Fruit fly (Drosophila melanogaster) whole organism, embryonic: Measurements from ENCODE around the gene Cp18.

Source experiments
- Adf1 ChIP-seq: fragments of 200-800 bp; sonication (Bioruptor generic); IDR thresholded peaks from 2 replicates; pipeline ENCODE4 v1.3.6; 2022; ENCODE audit warnings: missing biosample characterization, missing genetic modification characterization
- Aef1 ChIP-seq: fragments of 200-800 bp; sonication (Bioruptor generic); IDR thresholded peaks from 3 replicates; pipeline ENCODE4 v1.3.6; 2022; ENCODE audit warnings: missing biosample characterization, missing genetic modification characterization
- CG10209 ChIP-seq: fragments of 200-800 bp; sonication (Bioruptor generic); optimal IDR thresholded peaks from 3 replicates; lab custom pipeline; 2017; ENCODE audit warnings: missing biosample characterization, mild to moderate bottlenecking, missing genetic modification characterization, missing genetic modification reagents
- CG11456 ChIP-seq: fragments of 200-800 bp; sonication (Bioruptor generic); IDR thresholded peaks from 3 replicates; pipeline ENCODE4 v1.3.6; 2022; ENCODE audit warnings: missing biosample characterization, missing genetic modification characterization
- CG11560 ChIP-seq: fragments of 200-800 bp; sonication (Bioruptor generic); IDR thresholded peaks from 3 replicates; pipeline ENCODE4 v1.3.6; 2022; ENCODE audit warnings: missing biosample characterization, missing genetic modification characterization
- CG12219 ChIP-seq: fragments of 200-800 bp; sonication (Bioruptor generic); optimal IDR thresholded peaks from 3 replicates; lab custom pipeline; 2018; ENCODE audit warnings: missing biosample characterization, mild to moderate bottlenecking, missing genetic modification characterization
- CG12769 ChIP-seq: fragments of 200-800 bp; sonication (Bioruptor generic); optimal IDR thresholded peaks from 2 replicates; lab custom pipeline; 2019; ENCODE audit warnings: missing biosample characterization, mild to moderate bottlenecking, missing genetic modification characterization, moderate library complexity
- CG15479 ChIP-seq: fragments of 200-800 bp; sonication (Bioruptor generic); optimal IDR thresholded peaks from 3 replicates; lab custom pipeline; 2019; ENCODE audit warnings: missing biosample characterization, mild to moderate bottlenecking, missing genetic modification characterization, moderate library complexity
- CG17361 ChIP-seq: fragments of 200-800 bp; sonication (Bioruptor generic); IDR thresholded peaks from 3 replicates; pipeline ENCODE4 v1.3.6; 2022; ENCODE audit warnings: missing biosample characterization, missing genetic modification characterization
- CG17612 ChIP-seq: fragments of 200-800 bp; sonication (Bioruptor generic); IDR thresholded peaks from 2 replicates; pipeline ENCODE4 v1.3.6; 2022; ENCODE audit warnings: missing biosample characterization, missing genetic modification characterization
- CG3065 ChIP-seq: fragments of 200-800 bp; sonication (Bioruptor generic); optimal IDR thresholded peaks from 2 replicates; lab custom pipeline; 2016; ENCODE audit warnings: missing biosample characterization, missing genetic modification characterization
- CG3726 ChIP-seq: fragments of 200-800 bp; sonication (Bioruptor generic); IDR thresholded peaks from 3 replicates; pipeline ENCODE4, ENCODE4 v1.3.6; 2022; ENCODE audit warnings: missing biosample characterization, missing genetic modification characterization
- CG4328 ChIP-seq: fragments of 200-800 bp; sonication (Bioruptor generic); optimal IDR thresholded peaks from 3 replicates; lab custom pipeline; 2017; ENCODE audit warnings: missing biosample characterization, missing genetic modification reagents, missing genetic modification characterization
- CG6175 ChIP-seq: fragments of 200-800 bp; sonication (Bioruptor generic); IDR thresholded peaks from 3 replicates; pipeline ENCODE4 v1.3.6; 2022; ENCODE audit warnings: missing biosample characterization, missing genetic modification characterization
- CG7786 ChIP-seq: fragments of 200-800 bp; sonication (Bioruptor generic); optimal IDR thresholded peaks from 2 replicates; lab custom pipeline; 2016; ENCODE audit warnings: missing biosample characterization, missing genetic modification characterization
- CG8290 ChIP-seq, 3 experiments: fragments of 200-800 bp; sonication (Bioruptor generic); optimal IDR thresholded peaks; 2 replicates each; lab custom pipeline; 2016 to 2019; ENCODE audit warnings: missing biosample characterization in 3 of 3, missing genetic modification characterization in 3 of 3, mild to moderate bottlenecking in 2 of 3, moderate library complexity in 1 of 3
- D ChIP-seq, 2 experiments: fragments of 200-800 bp in 1 of 2; fragments of >200 bp in 1 of 2; sonication (Bioruptor generic) in 1 of 2; optimal IDR thresholded peaks; 2 replicates in 1 of 2; 3 replicates in 1 of 2; lab custom pipeline; 2017; ENCODE audit warnings: mild to moderate bottlenecking in 1 of 2, missing biosample characterization in 1 of 2, missing genetic modification characterization in 1 of 2, missing genetic modification reagents in 1 of 2
- Dip2 ChIP-seq: fragments of 200-800 bp; sonication (Bioruptor generic); IDR thresholded peaks from 2 replicates; pipeline ENCODE4 v1.3.6; 2022; ENCODE audit warnings: missing biosample characterization, missing genetic modification characterization
- Dip3 ChIP-seq: fragments of 200-800 bp; sonication (Bioruptor generic); optimal IDR thresholded peaks from 3 replicates; lab custom pipeline; 2016; ENCODE audit warnings: missing biosample characterization, missing genetic modification characterization
- Gug ChIP-seq: fragments of 200-800 bp; sonication (Bioruptor generic); IDR thresholded peaks from 4 replicates; pipeline ENCODE4 v1.3.6; 2022; ENCODE audit warnings: missing biosample characterization, missing genetic modification characterization
- HLH4C ChIP-seq: fragments of 200-800 bp; sonication (Bioruptor generic); IDR thresholded peaks from 3 replicates; pipeline ENCODE4 v1.3.6; 2022; ENCODE audit warnings: missing biosample characterization, missing genetic modification characterization; ENCODE audit not compliant: partially characterized antibody
- Hand ChIP-seq: fragments of 200-800 bp; sonication (Bioruptor generic); optimal IDR thresholded peaks from 2 replicates; lab custom pipeline; 2017; ENCODE audit warnings: mild to moderate bottlenecking, missing biosample characterization, missing genetic modification reagents, missing genetic modification characterization
- Hsf ChIP-seq: fragments of 200-800 bp; sonication (Bioruptor generic); optimal IDR thresholded peaks from 3 replicates; lab custom pipeline; 2016; ENCODE audit warnings: missing biosample characterization, missing genetic modification characterization
- Med ChIP-seq: fragments of 200-800 bp; sonication (Bioruptor generic); peaks from one replicate; lab custom pipeline; 2016; ENCODE audit warnings: missing biosample characterization, missing genetic modification characterization, mild to moderate bottlenecking, inconsistent platforms, moderate library complexity
- Pdp1 ChIP-seq, 2 experiments: fragments of 200-800 bp; sonication (Bioruptor generic); optimal IDR thresholded peaks; 3 replicates each; lab custom pipeline; 2016; ENCODE audit warnings: missing biosample characterization in 2 of 2, missing genetic modification characterization in 2 of 2, mild to moderate bottlenecking in 1 of 2, moderate library complexity in 1 of 2
- Rfx ChIP-seq: fragments of 200-800 bp; sonication (Bioruptor generic); IDR thresholded peaks from 2 replicates; pipeline ENCODE4 v1.3.6; 2022; ENCODE audit warnings: missing biosample characterization, missing genetic modification characterization
- ap ChIP-seq: fragments of 200-800 bp; sonication (Bioruptor generic); IDR thresholded peaks from 2 replicates; pipeline ENCODE4 v1.3.6; 2022; ENCODE audit warnings: missing biosample characterization, missing genetic modification characterization
- chif ChIP-seq, 2 experiments: fragments of 200-800 bp; sonication (Bioruptor generic); optimal IDR thresholded peaks; 3 replicates each; lab custom pipeline; 2016; ENCODE audit warnings: missing biosample characterization in 2 of 2, missing genetic modification characterization in 2 of 2
- cwo ChIP-seq: fragments of 200-800 bp; sonication (Bioruptor generic); optimal IDR thresholded peaks from 3 replicates; lab custom pipeline; 2017; ENCODE audit warnings: missing biosample characterization, missing genetic modification characterization, mild to moderate bottlenecking, moderate library complexity, missing genetic modification reagents
- dm ChIP-seq: fragments of 200-800 bp; sonication (Bioruptor generic); optimal IDR thresholded peaks from 3 replicates; lab custom pipeline; 2016; ENCODE audit warnings: missing biosample characterization, missing genetic modification characterization
- exex ChIP-seq: fragments of 200-800 bp; sonication (Bioruptor generic); optimal IDR thresholded peaks from 4 replicates; lab custom pipeline; 2018; ENCODE audit warnings: missing biosample characterization, mild to moderate bottlenecking, missing genetic modification characterization, moderate library complexity
- ftz-f1 ChIP-seq: fragments of 200-800 bp; sonication (Bioruptor generic); optimal IDR thresholded peaks from 2 replicates; lab custom pipeline; 2016; ENCODE audit warnings: missing biosample characterization, missing genetic modification characterization
- gem ChIP-seq: fragments of 200-800 bp; sonication (Bioruptor generic); optimal IDR thresholded peaks from 2 replicates; lab custom pipeline; 2019; ENCODE audit warnings: missing biosample characterization, mild to moderate bottlenecking, missing genetic modification characterization, moderate library complexity
- h ChIP-seq: fragments of >200 bp; optimal IDR thresholded peaks from 2 replicates; lab custom pipeline; 2017
- ken ChIP-seq: fragments of 200-800 bp; sonication (Bioruptor generic); IDR thresholded peaks from 3 replicates; pipeline ENCODE4 v1.3.6; 2022; ENCODE audit warnings: missing biosample characterization, missing genetic modification characterization
- lab ChIP-seq: fragments of 200-800 bp; sonication (Bioruptor generic); optimal IDR thresholded peaks from 3 replicates; lab custom pipeline; 2017; ENCODE audit warnings: missing biosample characterization, missing genetic modification characterization, mild to moderate bottlenecking, moderate library complexity, missing genetic modification reagents
- mirr ChIP-seq: fragments of 200-800 bp; sonication (Bioruptor generic); optimal IDR thresholded peaks from 3 replicates; lab custom pipeline; 2018; ENCODE audit warnings: missing biosample characterization, mild to moderate bottlenecking, missing genetic modification characterization
- nerfin-2 ChIP-seq: fragments of 200-800 bp; sonication (Bioruptor generic); IDR thresholded peaks from 2 replicates; pipeline ENCODE4 v1.3.6; 2022; ENCODE audit warnings: missing biosample characterization, missing genetic modification characterization; ENCODE audit not compliant: partially characterized antibody
- phol ChIP-seq: fragments of 200-800 bp; sonication (Bioruptor generic); optimal IDR thresholded peaks from 3 replicates; lab custom pipeline; 2018; ENCODE audit warnings: missing biosample characterization, mild to moderate bottlenecking, missing genetic modification characterization, moderate library complexity
- pita ChIP-seq: fragments of 200-800 bp; sonication (Bioruptor generic); optimal IDR thresholded peaks from 2 replicates; lab custom pipeline; 2017; ENCODE audit warnings: missing biosample characterization, mild to moderate bottlenecking, missing genetic modification characterization
- salm ChIP-seq: fragments of 200-800 bp; sonication (Bioruptor generic); optimal IDR thresholded peaks from 2 replicates; lab custom pipeline; 2018; ENCODE audit warnings: missing biosample characterization, mild to moderate bottlenecking, missing genetic modification characterization
- sd ChIP-seq: fragments of 200-800 bp; sonication (Bioruptor generic); optimal IDR thresholded peaks from 3 replicates; lab custom pipeline; 2018; ENCODE audit warnings: missing biosample characterization, mild to moderate bottlenecking, missing genetic modification characterization, moderate library complexity
- sr ChIP-seq: fragments of 200-800 bp; sonication (Bioruptor generic); IDR thresholded peaks from 3 replicates; pipeline ENCODE4 v1.3.6; 2022; ENCODE audit warnings: missing biosample characterization, missing genetic modification characterization
- sug ChIP-seq: fragments of 200-800 bp; optimal IDR thresholded peaks from 2 replicates; lab custom pipeline; 2019; ENCODE audit warnings: missing biosample characterization, mild to moderate bottlenecking, missing genetic modification characterization, moderate library complexity
- usp ChIP-seq: fragments of >200 bp; optimal IDR thresholded peaks from 2 replicates; lab custom pipeline; 2017; ENCODE audit warnings: missing biosample characterization, missing genetic modification characterization
- zfh1 ChIP-seq: fragments of 200-800 bp; sonication (Bioruptor generic); IDR thresholded peaks from 3 replicates; pipeline ENCODE4 v1.3.6; 2022; ENCODE audit warnings: missing biosample characterization, missing genetic modification characterization

The Cp18 gene

DNA sequence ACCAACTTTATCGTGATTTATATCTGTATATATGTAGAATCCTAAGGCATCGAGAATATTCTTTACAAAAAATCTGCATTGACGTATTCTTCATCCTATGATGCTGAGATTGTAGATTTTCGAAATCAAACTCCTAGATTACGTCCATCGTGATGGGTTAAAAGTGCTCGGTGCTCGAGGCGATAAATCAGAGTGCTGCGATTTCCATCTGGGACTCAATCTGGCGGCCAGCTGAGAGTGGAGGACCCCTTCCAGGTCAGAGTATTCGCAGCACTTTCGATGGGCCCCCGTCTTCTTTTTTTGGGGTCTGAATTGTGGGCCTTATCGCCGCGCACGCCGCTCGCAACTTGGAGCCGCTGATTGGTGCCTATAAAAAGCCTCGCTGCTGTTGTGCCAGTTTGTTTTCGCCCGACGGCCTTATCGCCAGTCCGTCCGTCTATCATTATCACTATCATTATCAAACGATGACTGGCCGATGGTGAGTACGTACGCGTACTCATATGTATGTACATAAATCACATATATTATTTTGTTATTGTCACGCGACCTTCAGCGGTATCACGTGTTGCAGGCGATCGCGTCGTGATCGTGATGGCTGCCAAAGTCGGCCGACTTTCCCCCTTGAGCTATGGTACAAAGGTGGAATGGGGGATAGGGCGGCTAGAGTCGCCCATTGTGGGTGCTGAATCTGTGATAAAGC is 21.7 kb upstream of the Cp18 start (continued):
- TF ChIP-seq Adf1 (GFP tag; lab: Robert Waterston, UW), result peak; percentile 7; the same call in 1 of the 2 replicates
- peak; percentile 41 for TF ChIP-seq salm (tag; lab: Kevin White, UChicago)
- no peak for TF ChIP-seq Hsf (GFP tag; lab: Kevin White, UChicago)
- no peak for TF ChIP-seq CG17612 (GFP tag; lab: Robert Waterston, UW)
- peak; percentile 66 for TF ChIP-seq lab (GFP tag; lab: Kevin White, UChicago)
- no peak for TF ChIP-seq phol (tag; lab: Kevin White, UChicago)
- TF ChIP-seq, all 482 proteins: peak for 50

dm6 chr3L:8707075-8707474 is 19.5 kb upstream of the Cp18 start:
- TF ChIP-seq ftz-f1, result peak; percentile 17
- peak; percentile 57 for TF ChIP-seq cwo (GFP tag; lab: Kevin White, UChicago)
- no peak for TF ChIP-seq Dip2 (GFP tag; lab: Robert Waterston, UW)
- peak; percentile 69 for TF ChIP-seq mirr (GFP tag; lab: Kevin White, UChicago)
- TF ChIP-seq CG4328 (GFP tag; lab: Kevin White, UChicago), result no peak
- peak; percentile 65 for TF ChIP-seq sug (tag; lab: Kevin White, UChicago)
- TF ChIP-seq CG8290 (GFP tag; optimal IDR thresholded peaks at IDR 0.05; lab: Kevin White, UChicago), result no peak
- peak in 1 of 2 experiments; percentile 2 for TF ChIP-seq CG8290 (tag; optimal IDR thresholded peaks at IDR 0.05; lab: Kevin White, UChicago)
- TF ChIP-seq exex (tag; lab: Kevin White, UChicago), result peak; percentile 48
- TF ChIP-seq pita (GFP tag; lab: Kevin White, UChicago), result no peak
- TF ChIP-seq zfh1 (GFP tag; lab: Robert Waterston, UW), result no peak
- 0 out of 2 replicates have a peak, but pooled peaks have one; percentile 27 for TF ChIP-seq nerfin-2 (GFP tag; lab: Robert Waterston, UW)
- peak; percentile 53; the same call in 1 of the 3 replicates for TF ChIP-seq CG6175 (GFP tag; lab: Robert Waterston, UW)
- TF ChIP-seq lab (GFP tag; lab: Kevin White, UChicago), result peak; percentile 41
- no peak for TF ChIP-seq usp (GFP tag; lab: Kevin White, UChicago)
- TF ChIP-seq sd, result peak; percentile 60
- peak in 1 of 2 experiments; percentile 14 for TF ChIP-seq Pdp1 (GFP tag; optimal IDR thresholded peaks at IDR 0.05; lab: Kevin White, UChicago)
- no peak for TF ChIP-seq Dip3 (GFP tag; lab: Kevin White, UChicago)
- peak; percentile 41 for TF ChIP-seq CG12769 (tag; lab: Kevin White, UChicago)
- TF ChIP-seq Med (GFP tag; lab: Kevin White, UChicago), result peak; percentile 64

- TF ChIP-seq CG12219 (GFP tag; lab: Kevin White, UChicago) (no peak), CG10209 (GFP tag; lab: Kevin White, UChicago) (no peak), CG7786 (GFP tag; lab: Kevin White, UChicago) (no peak), ap (GFP tag; lab: Robert Waterston, UW) (no peak), ken (GFP tag; lab: Robert Waterston, UW) (no peak), sr (GFP tag; lab: Robert Waterston, UW) (no peak), gem (tag; lab: Kevin White, UChicago) (peak; percentile 6), Hand (GFP tag; lab: Kevin White, UChicago) (no peak), D (optimal IDR thresholded peaks at IDR 0.05; lab: Kevin White, UChicago) (no peak), D (GFP tag; optimal IDR thresholded peaks at IDR 0.05; lab: Kevin White, UChicago) (no peak), CG3065 (GFP tag; lab: Kevin White, UChicago) (no peak), HLH4C (no peak), CG3726 (GFP tag; lab: Robert Waterston, UW) (no peak), chif (GFP tag; optimal IDR thresholded peaks at IDR 0.05; lab: Kevin White, UChicago) (no peak), Aef1 (GFP tag; lab: Robert Waterston, UW) (0 out of 3 replicates have a peak, but pooled peaks have one; percentile 18), Gug (GFP tag; lab: Robert Waterston, UW) (0 out of 4 replicates have a peak, but pooled peaks have one; percentile 13), Rfx (GFP tag; lab: Robert Waterston, UW) (0 out of 2 replicates have a peak, but pooled peaks have one; percentile 15), sd (no peak), CG17361 (0 out of 3 replicates have a peak, but pooled peaks have one; percentile 34), dm (no peak), h (lab: Kevin White, UChicago) (no peak), CG15479 (no peak), CG11456 (GFP tag; lab: Robert Waterston, UW) (0 out of 3 replicates have a peak, but pooled peaks have one; percentile 37), CG11560 (tag; lab: Robert Waterston, UW) (no peak)
Observed at dm6 chr3L:8707821-8708220, 18.8 kb upstream of the Cp18 start.
